Worm (Caenorhabditis elegans): Measurements from ENCODE around the gene Y39A1A.20.

ce11 chrIII:10717479-10717878 lies 17.1 kb upstream of the Y39A1A.20 start:
- no peak for TF ChIP-seq nhr-12 (tag; optimal IDR thresholded peaks at IDR 0.05)
- TF ChIP-seq nhr-76 (tag; optimal IDR thresholded peaks at IDR 0.05): no peak
- TF ChIP-seq nhr-28 (tag; optimal IDR thresholded peaks at IDR 0.05): no peak
- no peak for TF ChIP-seq pha-4 (tag; optimal IDR thresholded peaks at IDR 0.05)
- no peak for TF ChIP-seq lin-13 (tag; optimal IDR thresholded peaks at IDR 0.05)
- no peak for TF ChIP-seq blmp-1 (tag; optimal IDR thresholded peaks at IDR 0.05)
- no peak for TF ChIP-seq mls-2 (tag; optimal IDR thresholded peaks at IDR 0.05)
- TF ChIP-seq ztf-11 (tag; optimal IDR thresholded peaks at IDR 0.05): no peak
- no peak for TF ChIP-seq hlh-1 (tag; optimal IDR thresholded peaks at IDR 0.05)
- no peak for TF ChIP-seq drap-1 (GFP tag; optimal IDR thresholded peaks at IDR 0.05)
- TF ChIP-seq unc-39 (tag; optimal IDR thresholded peaks at IDR 0.05): no peak
- no peak for TF ChIP-seq mab-5 (tag; optimal IDR thresholded peaks at IDR 0.05)
- no peak for TF ChIP-seq nhr-237 (tag; optimal IDR thresholded peaks at IDR 0.05)
- TF ChIP-seq unc-62 (GFP tag; optimal IDR thresholded peaks at IDR 0.05): no peak
